Fruit fly (Drosophila melanogaster) whole organism, embryonic: ENCODE measurements around the gene Rpn2.
A peak's percentile ranks its signal among the peaks of the same experiment; 100 is the strongest.

Source experiments
- Bteb2 ChIP-seq: fragments of 200-800 bp; sonication (Bioruptor generic); optimal IDR thresholded peaks from 2 replicates; lab custom pipeline; 2016; ENCODE audit warnings: missing biosample characterization, missing genetic modification characterization
- CG10431 ChIP-seq: fragments of 200-800 bp; sonication (Bioruptor generic); optimal IDR thresholded peaks from 3 replicates; lab custom pipeline; 2018; ENCODE audit warnings: missing biosample characterization, mild to moderate bottlenecking, missing genetic modification characterization
- CG1233 ChIP-seq: fragments of 200-800 bp; sonication (Bioruptor generic); optimal IDR thresholded peaks from 4 replicates; lab custom pipeline; 2018; ENCODE audit warnings: missing biosample characterization, mild to moderate bottlenecking, missing genetic modification characterization
- CG14014 ChIP-seq: fragments of 200-800 bp; sonication (Bioruptor generic); IDR thresholded peaks from 2 replicates; pipeline ENCODE4 v1.3.6; 2022; ENCODE audit warnings: missing biosample characterization, missing genetic modification characterization
- CG14860 ChIP-seq: fragments of 200-800 bp; sonication (Bioruptor generic); IDR thresholded peaks from 3 replicates; pipeline ENCODE4 v1.3.6; 2022; ENCODE audit warnings: missing biosample characterization, missing genetic modification characterization; ENCODE audit not compliant: partially characterized antibody
- CG15073 ChIP-seq: fragments of 200-800 bp; sonication (Bioruptor generic); optimal IDR thresholded peaks from 2 replicates; lab custom pipeline; 2016; ENCODE audit warnings: missing biosample characterization, missing genetic modification characterization
- CG15479 ChIP-seq: fragments of 200-800 bp; sonication (Bioruptor generic); optimal IDR thresholded peaks from 3 replicates; lab custom pipeline; 2019; ENCODE audit warnings: missing biosample characterization, mild to moderate bottlenecking, missing genetic modification characterization, moderate library complexity
- CG16779 ChIP-seq: fragments of 200-800 bp; sonication (Bioruptor generic); IDR thresholded peaks from 2 replicates; pipeline ENCODE4 v1.3.6; 2022; ENCODE audit warnings: missing biosample characterization, missing genetic modification characterization
- CG17385 ChIP-seq: fragments of 200-800 bp; sonication (Bioruptor generic); optimal IDR thresholded peaks from 3 replicates; lab custom pipeline; 2018; ENCODE audit warnings: missing biosample characterization, mild to moderate bottlenecking, missing genetic modification characterization
- CG1792 ChIP-seq: fragments of 200-800 bp; sonication (Bioruptor generic); optimal IDR thresholded peaks from 2 replicates; lab custom pipeline; 2016; ENCODE audit warnings: missing biosample characterization, missing genetic modification characterization
- CG2875 ChIP-seq: fragments of 200-800 bp; sonication (Bioruptor generic); optimal IDR thresholded peaks from 2 replicates; lab custom pipeline; 2017; ENCODE audit warnings: missing biosample characterization, mild to moderate bottlenecking, missing genetic modification characterization, missing genetic modification reagents
- CG32767 ChIP-seq: fragments of 200-800 bp; sonication (Bioruptor generic); IDR thresholded peaks from 2 replicates; pipeline ENCODE4 v1.3.6; 2022; ENCODE audit warnings: missing biosample characterization, missing genetic modification characterization
- CG34224 ChIP-seq: fragments of 200-800 bp; sonication (Bioruptor generic); IDR thresholded peaks from 3 replicates; pipeline ENCODE4 v1.3.6; 2022; ENCODE audit warnings: missing biosample characterization, missing genetic modification characterization; ENCODE audit not compliant: partially characterized antibody
- CG3838 ChIP-seq: fragments of 200-800 bp; sonication (Bioruptor generic); optimal IDR thresholded peaks from 3 replicates; lab custom pipeline; 2016; ENCODE audit warnings: missing biosample characterization, missing genetic modification characterization
- CG3847 ChIP-seq: fragments of 200-800 bp; sonication (Bioruptor generic); IDR thresholded peaks from 2 replicates; pipeline ENCODE4 v1.3.6; 2022; ENCODE audit warnings: missing biosample characterization, missing genetic modification characterization
- CG6175 ChIP-seq: fragments of 200-800 bp; sonication (Bioruptor generic); IDR thresholded peaks from 3 replicates; pipeline ENCODE4 v1.3.6; 2022; ENCODE audit warnings: missing biosample characterization, missing genetic modification characterization
- CG6254 ChIP-seq: fragments of 200-800 bp; sonication (Bioruptor generic); optimal IDR thresholded peaks from 3 replicates; lab custom pipeline; 2017; ENCODE audit warnings: mild to moderate bottlenecking, missing biosample characterization, missing genetic modification reagents, missing genetic modification characterization
- CG8089 ChIP-seq: fragments of 200-800 bp; sonication (Bioruptor generic); optimal IDR thresholded peaks from 3 replicates; lab custom pipeline; 2016; ENCODE audit warnings: missing biosample characterization, missing genetic modification characterization
- CG8359 ChIP-seq: fragments of 200-800 bp; sonication (Bioruptor generic); optimal IDR thresholded peaks from 2 replicates; lab custom pipeline; 2017; ENCODE audit warnings: missing biosample characterization, mild to moderate bottlenecking, missing genetic modification characterization, borderline replicate concordance
- CG8388 ChIP-seq: fragments of 200-800 bp; sonication (Bioruptor generic); optimal IDR thresholded peaks from 2 replicates; lab custom pipeline; 2019; ENCODE audit warnings: missing biosample characterization, mild to moderate bottlenecking, missing genetic modification characterization, moderate library complexity
- CG9817 ChIP-seq: fragments of 200-800 bp; sonication (Bioruptor generic); optimal IDR thresholded peaks from 2 replicates; lab custom pipeline; 2018; ENCODE audit warnings: missing biosample characterization, mild to moderate bottlenecking, missing genetic modification characterization, moderate library complexity
- CrebB ChIP-seq: fragments of 200-800 bp; sonication (Bioruptor generic); optimal IDR thresholded peaks from 3 replicates; lab custom pipeline; 2018; ENCODE audit warnings: missing biosample characterization, mild to moderate bottlenecking, missing genetic modification characterization
- Dbx ChIP-seq: fragments of 200-800 bp; sonication (Bioruptor generic); IDR thresholded peaks from 3 replicates; pipeline ENCODE4 v1.3.6; 2022; ENCODE audit warnings: missing biosample characterization, missing genetic modification characterization
- Gug ChIP-seq: fragments of 200-800 bp; sonication (Bioruptor generic); IDR thresholded peaks from 4 replicates; pipeline ENCODE4 v1.3.6; 2022; ENCODE audit warnings: missing biosample characterization, missing genetic modification characterization
- H15 ChIP-seq: fragments of 200-800 bp; sonication (Bioruptor generic); IDR thresholded peaks from 3 replicates; pipeline ENCODE4 v1.3.6; 2022; ENCODE audit warnings: missing biosample characterization, missing genetic modification characterization
- H2.0 ChIP-seq: fragments of 200-800 bp; sonication (Bioruptor generic); IDR thresholded peaks from 2 replicates; pipeline ENCODE4 v1.3.6; 2022; ENCODE audit warnings: missing biosample characterization, missing genetic modification characterization
- HLH4C ChIP-seq: fragments of 200-800 bp; sonication (Bioruptor generic); IDR thresholded peaks from 3 replicates; pipeline ENCODE4 v1.3.6; 2022; ENCODE audit warnings: missing biosample characterization, missing genetic modification characterization; ENCODE audit not compliant: partially characterized antibody
- Mad ChIP-seq: fragments of 200-800 bp; sonication (Bioruptor generic); optimal IDR thresholded peaks from 2 replicates; lab custom pipeline; 2016; ENCODE audit warnings: missing biosample characterization, missing genetic modification characterization
- Max ChIP-seq: fragments of 200-800 bp; sonication (Bioruptor generic); optimal IDR thresholded peaks from 2 replicates; lab custom pipeline; 2016; ENCODE audit warnings: missing biosample characterization, mild to moderate bottlenecking, missing genetic modification characterization
- Oaz ChIP-seq: fragments of 200-800 bp; sonication (Bioruptor generic); IDR thresholded peaks from 2 replicates; pipeline ENCODE4 v1.3.6; 2022; ENCODE audit warnings: missing biosample characterization, missing genetic modification characterization
- Opbp ChIP-seq: fragments of 200-800 bp; sonication (Bioruptor generic); IDR thresholded peaks from 3 replicates; pipeline ENCODE4 v1.3.6; 2022; ENCODE audit warnings: missing biosample characterization, missing genetic modification characterization; ENCODE audit not compliant: partially characterized antibody
- Tbp ChIP-seq: fragments of >200 bp; optimal IDR thresholded peaks from 2 replicates; lab custom pipeline; 2018; ENCODE audit warnings: missing biosample characterization, missing genetic modification characterization
- caup ChIP-seq: fragments of 200-800 bp; sonication (Bioruptor generic); optimal IDR thresholded peaks from 3 replicates; lab custom pipeline; 2017; ENCODE audit warnings: missing biosample characterization, mild to moderate bottlenecking, missing genetic modification characterization, moderate library complexity; ENCODE audit not compliant: severe bottlenecking
- chif ChIP-seq, 2 experiments: fragments of 200-800 bp; sonication (Bioruptor generic); optimal IDR thresholded peaks; 3 replicates each; lab custom pipeline; 2016; ENCODE audit warnings: missing biosample characterization in 2 of 2, missing genetic modification characterization in 2 of 2
- chm ChIP-seq: fragments of 200-800 bp; sonication (Bioruptor generic); IDR thresholded peaks from 2 replicates; pipeline ENCODE4 v1.3.6; 2022; ENCODE audit warnings: missing biosample characterization, missing genetic modification characterization
- esg ChIP-seq: fragments of 200-800 bp; sonication (Bioruptor generic); conservative IDR thresholded peaks from 2 replicates; pipeline ENCODE4 v1.3.6; 2022; ENCODE audit warnings: missing biosample characterization, missing genetic modification characterization
- fd3F ChIP-seq: fragments of 200-800 bp; sonication (Bioruptor generic); optimal IDR thresholded peaks from 2 replicates; lab custom pipeline; 2018; ENCODE audit warnings: missing biosample characterization, mild to moderate bottlenecking, missing genetic modification characterization, moderate library complexity
- fru ChIP-seq: fragments of >200 bp; optimal IDR thresholded peaks from 2 replicates; lab custom pipeline; 2017
- jing ChIP-seq: fragments of 200-800 bp; sonication (Bioruptor generic); optimal IDR thresholded peaks from 2 replicates; lab custom pipeline; 2018; ENCODE audit warnings: missing biosample characterization, mild to moderate bottlenecking, missing genetic modification characterization
- klu ChIP-seq: fragments of 200-800 bp; sonication (Bioruptor generic); IDR thresholded peaks from 2 replicates; pipeline ENCODE4 v1.3.6; 2022; ENCODE audit warnings: missing biosample characterization, missing genetic modification characterization
- lab ChIP-seq: fragments of 200-800 bp; sonication (Bioruptor generic); optimal IDR thresholded peaks from 3 replicates; lab custom pipeline; 2017; ENCODE audit warnings: missing biosample characterization, missing genetic modification characterization, mild to moderate bottlenecking, moderate library complexity, missing genetic modification reagents
- lov ChIP-seq, 2 experiments: fragments of 200-800 bp in 1 of 2; fragments of >200 bp in 1 of 2; sonication (Bioruptor generic) in 1 of 2; IDR thresholded peaks in 1 of 2; optimal IDR thresholded peaks in 1 of 2; 2 replicates in 1 of 2; 3 replicates in 1 of 2; pipeline versions ENCODE4 v1.3.6 to Lab custom; 2017 to 2022; ENCODE audit warnings: missing biosample characterization in 1 of 2, missing genetic modification characterization in 1 of 2
- maf-S ChIP-seq: fragments of 200-800 bp; sonication (Bioruptor generic); optimal IDR thresholded peaks from 2 replicates; lab custom pipeline; 2016; ENCODE audit warnings: missing biosample characterization, missing genetic modification characterization
- mirr ChIP-seq: fragments of 200-800 bp; sonication (Bioruptor generic); optimal IDR thresholded peaks from 3 replicates; lab custom pipeline; 2018; ENCODE audit warnings: missing biosample characterization, mild to moderate bottlenecking, missing genetic modification characterization
- psq ChIP-seq: fragments of 200-800 bp; sonication (Bioruptor generic); optimal IDR thresholded peaks from 2 replicates; lab custom pipeline; 2017; ENCODE audit warnings: missing biosample characterization, missing genetic modification characterization
- ranshi ChIP-seq: fragments of 200-800 bp; sonication (Bioruptor generic); IDR thresholded peaks from 2 replicates; pipeline ENCODE4 v1.3.6; 2022; ENCODE audit warnings: missing biosample characterization, missing genetic modification characterization
- wdn ChIP-seq: fragments of 200-800 bp; sonication (Bioruptor generic); IDR thresholded peaks from 2 replicates; pipeline ENCODE4 v1.3.6; 2022; ENCODE audit warnings: missing biosample characterization, missing genetic modification characterization
- zf30C ChIP-seq: fragments of 200-800 bp; sonication (Bioruptor generic); optimal IDR thresholded peaks from 3 replicates; lab custom pipeline; 2018; ENCODE audit warnings: missing biosample characterization, mild to moderate bottlenecking, missing genetic modification characterization

Gene Rpn2

DNA sequence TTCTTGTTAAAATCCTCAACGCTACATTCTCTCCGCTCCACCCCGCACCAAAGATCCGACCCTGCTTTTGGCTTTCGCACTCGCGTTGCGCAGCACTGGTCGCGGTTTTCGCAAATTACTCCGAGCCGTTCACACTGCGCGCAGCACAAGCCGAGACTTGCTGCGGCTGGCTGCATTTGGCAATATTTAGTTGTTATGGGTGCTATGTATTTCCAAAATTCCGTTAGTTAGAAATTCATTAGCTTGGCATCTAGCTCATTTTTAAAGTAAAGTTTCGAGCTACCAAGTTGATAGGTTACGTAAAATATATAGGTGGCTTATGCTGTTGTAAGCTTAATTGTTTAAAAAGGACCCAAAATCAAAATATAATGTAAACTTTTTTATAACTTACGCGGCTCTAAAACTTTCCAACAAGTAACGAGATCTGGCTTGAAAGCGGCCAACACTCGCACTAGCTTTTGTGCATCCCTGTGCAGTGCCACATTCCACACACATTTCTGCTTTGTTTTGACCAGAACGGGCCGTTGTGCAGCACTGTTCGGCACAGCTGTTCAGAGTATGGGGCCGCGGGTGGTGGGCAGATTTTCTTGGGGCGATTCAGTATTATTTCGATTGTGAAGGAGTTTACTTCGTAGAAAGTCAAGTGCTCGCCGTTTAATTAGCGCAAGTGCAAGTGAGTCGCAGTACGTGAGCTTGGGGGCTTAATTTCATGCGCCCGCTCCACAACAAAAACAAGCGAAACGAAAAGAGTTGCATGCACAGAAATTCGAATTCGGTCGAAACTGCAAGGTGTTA is 30.3 kb upstream of the Rpn2 start, which contains the start of the genes yem and Ctl2 (continued):
- TF ChIP-seq Oaz, result peak; percentile 30; the same call in 1 of the 2 replicates
- TF ChIP-seq CG1792 (GFP tag; lab: Kevin White, UChicago), result peak; percentile 77
- TF ChIP-seq CG6254 (GFP tag; lab: Kevin White, UChicago), result no peak
- no peak for TF ChIP-seq CrebB (tag; lab: Kevin White, UChicago)
- no peak for TF ChIP-seq CG15479
- peak; percentile 81 for TF ChIP-seq Max (GFP tag; lab: Kevin White, UChicago)
- peak; percentile 41 for TF ChIP-seq CG8388 (GFP tag; lab: Kevin White, UChicago)
- TF ChIP-seq H2.0, result peak; percentile 57; the same call in 1 of the 2 replicates
- TF ChIP-seq esg, result no peak; the same call in 1 of the 2 replicates
- peak; percentile 48 for TF ChIP-seq CG1233 (GFP tag; lab: Kevin White, UChicago)
- peak; percentile 59; the same call in 1 of the 2 replicates for TF ChIP-seq ranshi (GFP tag; lab: Robert Waterston, UW)
- no peak for TF ChIP-seq CG8359
- peak; percentile 6 for TF ChIP-seq mirr
- peak; percentile 69; the same call in 2 of the 3 replicates for TF ChIP-seq CG6175
- no peak for TF ChIP-seq CG2875 (GFP tag; lab: Kevin White, UChicago)
- TF ChIP-seq Bteb2 (GFP tag; lab: Kevin White, UChicago), result peak; percentile 73
- peak; percentile 44 for TF ChIP-seq CG14014 (GFP tag; lab: Robert Waterston, UW)
- TF ChIP-seq CG15073 (GFP tag; lab: Kevin White, UChicago), result no peak
- TF ChIP-seq Mad, result peak; percentile 67
- no peak for TF ChIP-seq lov (optimal IDR thresholded peaks at IDR 0.05; lab: Kevin White, UChicago)
- TF ChIP-seq lov (GFP tag; IDR thresholded peaks at IDR 0.05; lab: Robert Waterston, UW), result peak; percentile 16; the same call in 1 of the 3 replicates
- TF ChIP-seq jing (GFP tag; lab: Kevin White, UChicago), result peak; percentile 28
- peak; percentile 24 for TF ChIP-seq Tbp
- no peak for TF ChIP-seq CG32767 (GFP tag; lab: Robert Waterston, UW)
- TF ChIP-seq CG3847 (GFP tag; lab: Robert Waterston, UW), result peak; percentile 68
- TF ChIP-seq klu, result peak; percentile 67
- no peak for TF ChIP-seq CG14860 (GFP tag; lab: Robert Waterston, UW)
- TF ChIP-seq caup, result peak; percentile 70
- peak; percentile 53 for TF ChIP-seq psq (GFP tag; lab: Kevin White, UChicago)
- TF ChIP-seq CG17385 (GFP tag; lab: Kevin White, UChicago), result peak; percentile 26
- peak; percentile 10 for TF ChIP-seq fd3F (GFP tag; lab: Kevin White, UChicago)
- peak; percentile 78; the same call in 1 of the 3 replicates for TF ChIP-seq Dbx (GFP tag; lab: Robert Waterston, UW)
- TF ChIP-seq fru (lab: Kevin White, UChicago), result no peak
- TF ChIP-seq CG34224 (GFP tag; lab: Robert Waterston, UW), result no peak; the same call in 2 of the 3 replicates
- peak; percentile 72; the same call in 3 of the 4 replicates for TF ChIP-seq Gug (GFP tag; lab: Robert Waterston, UW)
- peak; percentile 36; the same call in 1 of the 2 replicates for TF ChIP-seq CG16779
- TF ChIP-seq CG8089 (GFP tag; lab: Kevin White, UChicago), result peak; percentile 63
- TF ChIP-seq HLH4C (GFP tag; lab: Robert Waterston, UW), result no peak
- TF ChIP-seq wdn (GFP tag; lab: Robert Waterston, UW), result peak; percentile 51
- peak; percentile 62 for TF ChIP-seq lab (GFP tag; lab: Kevin White, UChicago)
- TF ChIP-seq Opbp (GFP tag; lab: Robert Waterston, UW), result peak; percentile 35; the same call in 2 of the 3 replicates
- TF ChIP-seq zf30C (GFP tag; lab: Kevin White, UChicago), result no peak
- TF ChIP-seq CG9817, result peak; percentile 67
- TF ChIP-seq CG3838 (GFP tag; lab: Kevin White, UChicago), result peak; percentile 63
- no peak for TF ChIP-seq CG10431 (GFP tag; lab: Kevin White, UChicago)
- peak; percentile 56; the same call in 2 of the 3 replicates for TF ChIP-seq H15 (GFP tag; lab: Robert Waterston, UW)
- TF ChIP-seq maf-S (GFP tag; lab: Kevin White, UChicago), result peak; percentile 79
- peak; percentile 50; the same call in 1 of the 2 replicates for TF ChIP-seq chm
- peak; percentile 75 to 84 for TF ChIP-seq chif (GFP tag; optimal IDR thresholded peaks at IDR 0.05; lab: Kevin White, UChicago)
